Fruit fly (Drosophila melanogaster) ovary, adult (tissue): Measurements from ENCODE around the gene dmt.

ENCODE experiments used
- CG17801 ChIP-seq: fragments of 200-800 bp; optimal IDR thresholded peaks from 2 replicates; lab custom pipeline; 2019; ENCODE audit warnings: missing biosample characterization, mild to moderate bottlenecking, missing genetic modification characterization, moderate library complexity; ENCODE audit not compliant: partially characterized antibody

The dmt gene

DNA sequence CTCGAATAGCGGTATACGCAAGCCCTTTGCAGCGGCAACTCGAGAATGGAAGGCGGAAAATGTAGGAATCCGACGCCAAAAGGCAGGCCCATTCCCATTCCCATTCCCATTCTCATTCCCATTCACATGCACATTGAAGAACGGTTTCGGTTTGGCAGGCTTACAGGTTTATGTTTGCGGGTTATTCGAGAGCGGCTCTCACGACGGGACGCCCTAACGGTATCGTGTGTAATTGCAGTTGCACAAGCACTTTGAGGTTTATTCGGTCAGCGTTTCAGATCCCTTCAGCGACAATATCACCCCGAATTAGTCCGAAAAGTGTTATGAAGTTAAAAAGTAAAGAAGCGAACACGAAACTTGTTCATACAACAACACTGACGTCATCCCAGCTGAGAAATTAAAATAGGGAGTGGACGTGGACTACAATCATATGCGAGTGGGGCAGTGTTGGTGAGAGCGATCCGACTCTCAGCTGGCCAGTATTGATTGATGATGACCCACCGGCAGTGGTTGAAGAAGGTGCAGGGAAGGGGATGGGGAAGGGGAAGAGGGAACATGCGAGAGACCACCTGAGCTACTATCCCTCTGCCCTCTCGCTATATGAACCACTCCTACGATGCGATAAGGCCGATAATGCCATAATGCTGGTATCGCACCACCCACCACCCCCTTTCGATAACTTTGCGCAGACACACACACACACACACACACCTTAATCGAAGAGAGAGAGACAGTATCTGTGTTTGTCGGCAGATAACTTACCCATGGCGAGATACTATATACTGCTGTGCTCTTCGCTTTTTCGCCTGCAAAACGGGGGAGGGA, 6.5 kb upstream of the dmt start:
- no peak for TF ChIP-seq CG17801 (GFP tag; lab: Kevin White, UChicago)

DNA sequence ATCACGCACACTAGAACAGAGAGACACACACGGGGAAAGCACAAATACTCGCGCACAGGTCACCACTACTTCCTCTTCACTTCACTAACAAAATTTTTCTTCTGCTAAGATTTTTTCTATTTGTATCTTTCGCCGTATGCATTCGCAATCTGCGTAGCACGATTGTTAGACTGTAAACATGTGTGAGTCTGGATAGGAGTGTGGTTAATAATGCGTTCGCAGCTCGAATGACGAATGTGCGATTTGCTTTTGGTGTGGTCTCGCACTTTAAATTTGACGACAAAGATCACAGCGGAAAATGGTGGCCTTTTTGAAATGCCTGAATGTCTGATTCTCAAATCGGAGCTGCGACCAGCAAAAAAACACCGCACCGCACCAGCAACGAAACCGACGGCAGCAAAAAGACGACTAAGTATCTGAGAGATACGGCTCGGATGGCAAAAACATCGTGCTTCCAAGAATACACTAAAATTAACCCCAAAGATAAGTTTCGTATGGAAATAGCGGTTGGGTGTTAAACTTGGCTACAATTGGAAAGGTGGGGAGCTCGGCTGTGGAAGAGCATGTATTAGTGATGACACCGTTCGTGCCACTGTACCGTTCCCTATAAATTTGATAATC, 5.8 kb upstream of the dmt start, which contains the start of gene Unc-115a:
Gene Unc-115a, minus strand, starts transcription at position 410 of the 621 bp plus-strand sequence.
- peak; percentile 55 for TF ChIP-seq CG17801 (GFP tag; lab: Kevin White, UChicago)

DNA sequence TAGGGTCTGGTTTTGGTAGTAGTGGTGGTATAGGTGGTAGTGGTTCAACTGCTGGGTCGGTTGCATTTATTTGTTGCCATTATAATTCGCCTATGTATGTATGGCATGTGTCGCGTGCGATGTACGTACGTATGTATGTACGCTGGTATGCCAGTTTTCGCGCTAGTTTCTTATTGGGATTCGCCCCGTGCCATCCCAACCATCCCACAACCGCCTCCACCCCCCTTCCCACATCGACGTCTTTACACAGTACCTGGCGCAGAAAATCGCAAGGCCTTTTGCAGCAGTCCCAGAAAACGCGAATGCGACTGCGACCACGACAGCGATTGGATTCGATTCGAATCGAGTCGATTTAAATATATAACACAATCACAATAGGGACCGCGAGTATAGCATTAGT, 714 bp upstream of the dmt start:
- no peak for TF ChIP-seq CG17801 (GFP tag; lab: Kevin White, UChicago)

DNA sequence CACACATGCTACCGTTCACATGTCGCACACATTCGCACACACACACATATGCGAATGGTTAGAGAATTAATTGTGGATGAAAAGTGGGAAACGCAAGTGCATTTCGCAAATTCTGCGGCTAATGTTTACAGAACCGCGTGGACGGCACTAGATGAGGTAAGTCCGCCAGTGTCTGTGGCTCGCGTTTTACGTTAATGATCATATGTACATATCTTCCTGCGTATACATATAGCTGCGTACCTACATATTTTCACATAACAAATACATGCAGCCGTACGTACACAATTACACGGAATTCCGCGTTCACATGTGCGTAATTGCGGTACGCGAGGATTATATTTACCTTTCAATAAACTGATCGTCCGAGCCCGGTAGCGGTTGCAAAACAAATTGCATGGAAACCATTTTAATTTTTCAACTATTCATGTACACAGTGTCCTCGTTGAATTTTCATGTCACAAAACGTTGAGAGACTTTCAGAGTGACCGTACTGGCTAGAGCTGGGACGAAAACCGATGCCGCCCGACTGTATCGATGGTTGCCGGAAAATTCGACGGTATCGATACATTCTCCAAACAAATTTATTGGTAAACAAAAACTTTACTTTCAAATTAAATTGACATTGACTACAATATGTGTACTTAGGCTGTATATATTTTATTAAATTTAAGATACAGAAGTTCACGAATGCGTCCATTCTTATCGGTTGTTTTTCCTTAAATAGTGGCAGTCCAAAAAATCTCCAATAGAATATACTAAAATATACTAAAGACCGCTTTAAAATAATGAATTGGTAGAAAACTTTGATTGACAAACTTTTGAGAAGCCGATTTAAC, 14.4 kb downstream of the dmt start, which contains the start of gene hyd:
Gene hyd, minus strand, starts transcription at position 495 of the 836 bp plus-strand sequence.
- no peak for TF ChIP-seq CG17801 (GFP tag; lab: Kevin White, UChicago)

DNA sequence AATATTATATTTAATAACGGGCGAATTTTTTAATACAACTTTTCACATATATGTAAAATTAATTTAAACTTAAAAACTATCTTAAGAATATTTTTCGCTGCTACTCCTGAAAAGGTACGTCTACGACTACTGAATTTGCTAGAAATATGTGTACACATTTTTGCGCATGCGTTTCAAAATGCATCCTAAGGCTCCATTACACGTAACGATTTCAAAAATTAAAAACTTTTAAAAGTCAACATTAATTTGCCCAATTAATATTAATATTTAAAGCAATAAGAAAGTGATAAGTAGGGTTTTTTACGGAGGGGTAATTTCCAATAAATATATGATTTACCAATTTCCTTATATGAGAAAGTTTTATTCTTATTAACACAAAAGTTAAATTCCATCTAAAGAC, 19.8 kb downstream of the dmt start, which contains the start of gene FoxP:
Gene FoxP, minus strand, starts transcription at position 89 of the 400 bp plus-strand sequence.
- no peak for TF ChIP-seq CG17801 (GFP tag; lab: Kevin White, UChicago)

DNA sequence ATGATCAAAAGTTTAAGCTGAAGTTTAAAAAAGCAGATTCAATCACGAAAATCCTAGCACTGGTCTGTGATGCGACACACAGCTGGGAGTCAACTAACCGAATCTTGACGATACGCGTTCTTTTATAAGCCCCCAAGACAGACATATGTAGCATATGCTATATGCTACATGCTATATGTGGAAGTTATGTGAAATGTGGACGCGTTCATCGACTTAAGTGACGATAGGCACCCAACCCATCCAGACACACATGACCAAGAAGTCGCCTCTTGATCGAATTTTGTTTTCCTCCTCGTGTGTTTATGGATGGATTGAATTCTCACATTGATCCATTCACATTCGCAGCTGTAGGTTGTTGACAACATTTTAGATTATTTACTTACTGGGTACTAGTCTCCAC, 22.2 kb downstream of the dmt start, which contains the start of gene alphaTub85E:
Gene alphaTub85E, minus strand, starts transcription at position 101 of the 400 bp plus-strand sequence.
- no peak for TF ChIP-seq CG17801 (GFP tag; lab: Kevin White, UChicago)

DNA sequence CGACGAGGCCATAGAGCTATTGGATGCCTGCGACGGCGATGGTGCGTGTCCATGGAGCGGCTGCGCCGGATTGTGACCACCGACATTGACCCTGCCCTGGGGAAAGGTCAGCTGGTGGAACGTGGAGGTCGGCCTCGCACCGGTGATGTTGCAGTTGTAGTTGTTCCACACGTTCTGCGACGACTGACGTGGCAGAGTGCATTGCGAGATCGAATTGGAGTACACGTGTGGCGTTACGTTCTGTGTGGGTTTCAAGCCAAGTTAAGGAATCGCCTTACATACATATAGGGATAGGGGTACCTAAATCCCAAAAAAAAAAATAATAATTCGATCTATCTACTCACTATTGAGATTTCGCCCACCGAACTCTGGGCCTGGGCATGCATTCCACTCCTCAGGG, 24.2 kb downstream of the dmt start:
- no peak for TF ChIP-seq CG17801 (GFP tag; lab: Kevin White, UChicago)

DNA sequence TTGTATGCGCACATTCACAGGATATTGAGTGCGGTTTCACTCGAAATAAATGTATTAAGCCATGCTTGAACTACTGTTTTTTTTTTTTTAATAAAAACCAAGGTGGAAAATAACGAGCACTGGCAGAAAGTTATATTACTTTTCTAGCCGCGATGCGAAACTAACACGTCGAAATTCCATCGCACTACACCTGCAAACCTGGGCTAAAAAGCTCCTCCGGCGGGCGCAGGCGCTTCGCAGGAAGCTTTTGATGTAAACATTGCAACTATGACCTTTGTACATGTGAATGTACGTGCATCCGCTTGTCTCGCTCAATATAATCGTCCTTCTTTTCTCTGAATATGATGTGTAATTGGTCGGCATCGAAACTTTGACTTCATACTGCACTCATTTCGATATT, 28.9 kb downstream of the dmt start, which contains the start of gene side-VII:
Gene side-VII, minus strand, starts transcription at position 187 of the 400 bp plus-strand sequence.
- no peak for TF ChIP-seq CG17801 (GFP tag; lab: Kevin White, UChicago)

DNA sequence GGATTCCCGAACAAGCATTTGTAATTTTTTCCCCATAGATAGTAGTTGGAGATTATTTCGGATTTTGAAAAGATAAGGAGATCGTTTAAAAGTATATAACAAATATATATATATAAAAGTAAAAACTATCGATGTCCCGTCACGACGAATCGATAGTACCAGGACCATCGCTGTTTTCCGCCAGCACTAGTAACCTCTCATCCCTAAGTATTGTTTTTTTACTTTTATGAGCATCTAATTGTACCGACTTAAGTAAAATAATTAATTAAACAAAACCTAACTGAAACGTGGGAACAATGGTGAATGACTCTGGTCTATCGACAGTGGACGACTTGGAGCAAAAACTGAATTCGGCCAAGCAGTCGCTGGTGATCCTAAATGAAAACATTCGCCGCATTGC, 29.8 kb downstream of the dmt start, which contains the start of gene Pnn:
Gene Pnn, plus strand, starts transcription at position 187 of the 400 bp plus-strand sequence.
- TF ChIP-seq CG17801 (GFP tag; lab: Kevin White, UChicago): peak; percentile 20

DNA sequence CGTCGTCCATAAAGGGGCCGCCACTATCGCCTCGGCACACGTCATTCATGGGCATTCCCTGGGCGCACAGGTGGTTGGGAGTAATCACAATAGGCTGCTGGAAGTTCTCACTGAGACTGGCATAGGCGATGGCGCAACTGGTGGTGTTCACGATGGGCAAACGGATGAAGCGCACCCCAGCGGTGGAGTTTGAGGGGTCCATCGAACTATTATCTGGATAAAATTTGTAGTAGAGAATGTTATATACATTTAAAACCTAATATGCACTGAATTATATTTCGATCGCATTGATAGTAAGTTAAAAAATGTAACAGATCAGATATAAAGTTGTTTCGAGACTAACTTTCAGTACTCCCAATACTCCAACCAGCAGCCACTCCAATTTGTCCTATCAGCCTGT, 32.3 kb downstream of the dmt start, which contains the start of gene CG31415:
Gene CG31415, plus strand, starts transcription at position 301 of the 400 bp plus-strand sequence.
- no peak for TF ChIP-seq CG17801 (GFP tag; lab: Kevin White, UChicago)

DNA sequence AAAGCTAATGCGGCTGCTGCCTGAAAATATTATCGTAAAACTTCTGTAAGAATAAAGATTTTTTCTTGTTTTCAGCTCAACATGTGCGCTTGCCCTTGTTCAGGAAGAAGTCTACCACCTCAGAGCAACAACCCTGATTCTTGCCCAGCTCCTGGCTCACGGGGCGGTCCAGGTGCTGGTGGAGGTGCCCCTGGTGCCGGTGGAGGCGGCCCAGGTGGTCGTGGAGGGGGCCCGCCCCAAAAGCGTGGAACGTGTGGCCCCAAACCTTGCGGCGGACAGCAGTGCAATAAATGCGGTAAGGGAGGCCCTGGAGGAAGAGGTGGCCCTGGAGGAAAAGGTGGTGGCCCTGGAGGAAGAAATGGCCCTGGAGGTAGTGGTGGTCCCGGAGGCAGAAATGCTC, 33.1 kb downstream of the dmt start:
- TF ChIP-seq CG17801 (GFP tag; lab: Kevin White, UChicago): no peak

DNA sequence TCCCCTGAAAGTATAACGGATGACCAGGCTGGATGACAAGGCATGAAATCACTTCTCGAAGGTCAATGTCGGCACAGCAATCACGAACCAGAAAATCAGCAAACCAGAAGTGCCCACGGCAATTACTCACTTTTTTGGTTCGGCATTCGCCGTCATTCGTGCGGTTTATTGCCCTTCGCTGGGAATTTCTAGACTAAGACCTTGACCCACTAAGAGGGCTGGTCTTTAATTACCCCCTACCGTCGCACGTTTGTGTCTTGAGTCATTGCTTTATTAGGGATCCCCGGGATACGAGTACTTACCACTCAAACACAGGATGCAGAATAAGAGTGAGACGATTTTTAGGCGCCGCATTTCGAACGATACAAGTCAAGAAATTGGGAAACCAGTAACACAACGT, 34.5 kb downstream of the dmt start:
- TF ChIP-seq CG17801 (GFP tag; lab: Kevin White, UChicago): no peak

DNA sequence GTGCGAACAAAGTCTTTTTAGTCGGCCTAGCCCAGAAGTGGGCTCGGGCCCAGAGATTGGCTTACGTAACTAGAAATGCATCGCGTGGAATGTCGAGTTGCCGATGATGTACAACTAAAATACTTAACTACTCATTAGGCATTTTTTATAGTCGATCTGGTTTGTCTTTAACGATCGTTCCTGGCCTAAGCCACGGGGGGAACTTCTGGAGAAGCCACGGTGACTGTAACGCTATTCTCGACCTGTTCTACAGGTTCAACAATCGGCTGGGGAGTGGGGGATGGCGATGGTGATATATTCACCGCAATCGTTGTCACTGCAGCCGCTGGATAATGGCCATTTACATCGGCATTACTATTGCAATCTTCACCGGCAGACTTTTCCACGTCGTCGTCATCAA, 35.3 kb downstream of the dmt start, which contains the start of gene CG34409:
Gene CG34409, minus strand, starts transcription at position 101 of the 400 bp plus-strand sequence.
- TF ChIP-seq CG17801 (GFP tag; lab: Kevin White, UChicago): no peak

DNA sequence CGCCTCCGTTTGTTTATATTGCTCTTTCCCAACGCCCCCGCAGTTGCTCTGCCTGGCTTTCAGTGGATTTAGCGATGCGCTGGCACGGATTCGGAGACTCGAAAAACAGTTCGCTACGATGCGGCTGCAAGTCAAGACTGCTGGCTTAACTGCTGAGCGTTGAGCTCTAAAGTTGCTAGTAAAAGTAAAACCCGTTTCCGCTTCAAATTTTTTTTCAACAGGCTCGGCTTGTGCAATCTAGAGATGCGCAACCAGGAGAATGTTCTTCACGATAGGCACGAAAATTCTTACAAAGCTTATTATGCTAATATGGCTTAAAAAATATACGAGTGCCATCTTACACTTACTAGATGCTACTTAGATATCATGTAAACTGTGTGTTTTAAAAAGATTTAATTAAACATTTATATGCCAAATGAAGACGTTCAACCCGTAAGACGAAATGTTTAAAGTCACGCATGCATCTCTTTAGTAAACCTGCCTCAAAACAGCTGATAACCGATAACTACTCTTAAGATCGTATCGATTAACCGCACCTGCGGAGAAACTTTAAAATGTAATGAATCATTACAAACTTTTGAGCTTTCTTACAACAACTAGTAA, 36.4 kb downstream of the dmt start, which contains the start of gene CG12948:
Gene CG12948, minus strand, starts transcription at position 473 of the 603 bp plus-strand sequence.
- peak; percentile 80 for TF ChIP-seq CG17801 (GFP tag; lab: Kevin White, UChicago)

DNA sequence ATGACTTTTGCATAAGTTTGCCTTT, 36.7 kb downstream of the dmt start, which contains the start of gene PpD3:
Gene PpD3, plus strand, starts transcription at position 1 of the 25 bp plus-strand sequence.
- TF ChIP-seq CG17801 (GFP tag; lab: Kevin White, UChicago): no peak
